Fruit fly (Drosophila melanogaster): ENCODE measurements around the gene tomboy20.

DNA sequence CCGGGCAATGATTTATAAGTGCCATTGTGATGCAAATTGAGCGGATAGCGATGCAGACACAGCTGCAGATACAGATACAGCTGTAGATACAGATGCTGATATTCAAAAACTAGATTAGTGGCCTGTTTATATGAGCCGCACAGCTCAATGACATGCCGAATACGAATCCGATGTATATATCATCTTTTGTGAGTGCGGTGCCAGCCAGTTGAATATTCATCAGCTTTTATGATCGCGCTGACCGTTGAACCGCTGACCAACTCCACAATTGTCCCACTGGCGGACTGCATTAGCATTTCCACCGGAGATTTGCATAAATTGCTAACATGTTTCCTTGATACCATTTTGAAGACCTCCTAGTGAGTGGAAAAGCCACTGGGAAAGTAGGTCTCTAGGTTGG is 48.4 kb downstream of the tomboy20 start:
- TF ChIP-seq CG34224 (GFP tag; IDR thresholded peaks at IDR 0.05; ENCODE audit: partially characterized antibody), result no peak
- TF ChIP-seq Lim3 (GFP tag; IDR thresholded peaks at IDR 0.05), result no peak

Data from whole organism, embryonic.